Worm (Caenorhabditis elegans) whole organism, late embryonic: ENCODE results near the gene dpy-22.

Source experiments
- C38D4.7 ChIP-seq: fragments of 200-800 bp; sonication (Bioruptor generic); optimal IDR thresholded peaks from 2 replicates; lab custom pipeline; 2018; ENCODE audit warnings: mild to moderate bottlenecking, missing genetic modification characterization, moderate library complexity, missing compliant biosample characterization
- F13H6.1 ChIP-seq: sonication (generic microtip); optimal IDR thresholded peaks from 2 replicates; lab custom pipeline; 2016; ENCODE audit warnings: missing genetic modification characterization, missing compliant biosample characterization
- K02D7.2 ChIP-seq: sonication (generic microtip); optimal IDR thresholded peaks from 2 replicates; lab custom pipeline; 2017; ENCODE audit warnings: mild to moderate bottlenecking, missing genetic modification characterization, missing compliant biosample characterization
- Y22D7AL.16 ChIP-seq: sonication (generic microtip); optimal IDR thresholded peaks from 2 replicates; lab custom pipeline; 2016; ENCODE audit warnings: missing genetic modification characterization, missing compliant biosample characterization
- ahr-1 ChIP-seq: sonication (generic microtip); optimal IDR thresholded peaks from 2 replicates; lab custom pipeline; 2016; ENCODE audit warnings: missing genetic modification characterization, missing compliant biosample characterization
- ama-1 ChIP-seq: fragments of 150-350 bp; optimal IDR thresholded peaks from 2 replicates; lab custom pipeline; 2014
- ceh-18 ChIP-seq: sonication (generic microtip); optimal IDR thresholded peaks from 2 replicates; lab custom pipeline; 2016; ENCODE audit warnings: missing genetic modification characterization, missing compliant biosample characterization
- ceh-19 ChIP-seq: fragments of 200-800 bp; sonication (Bioruptor generic); optimal IDR thresholded peaks from 2 replicates; lab custom pipeline; 2018; ENCODE audit warnings: mild to moderate bottlenecking, missing genetic modification characterization, missing compliant biosample characterization
- ceh-2 ChIP-seq: sonication (generic microtip); optimal IDR thresholded peaks from 2 replicates; lab custom pipeline; 2016; ENCODE audit warnings: missing genotype, missing genetic modification characterization, missing compliant biosample characterization
- ceh-22 ChIP-seq: sonication (generic microtip); optimal IDR thresholded peaks from 2 replicates; lab custom pipeline; 2017; ENCODE audit warnings: missing biosample characterization, missing genetic modification characterization
- ceh-30 ChIP-seq: fragments of 150-350 bp; optimal IDR thresholded peaks from 2 replicates; lab custom pipeline; 2014; ENCODE audit warnings: missing biosample characterization, missing genetic modification characterization
- ceh-31 ChIP-seq: sonication (generic microtip); optimal IDR thresholded peaks from 2 replicates; lab custom pipeline; 2016; ENCODE audit warnings: missing genetic modification characterization, missing compliant biosample characterization
- ceh-34 ChIP-seq: sonication (generic microtip); optimal IDR thresholded peaks from 2 replicates; lab custom pipeline; 2016; ENCODE audit warnings: mild to moderate bottlenecking, missing genetic modification characterization, missing compliant biosample characterization
- ceh-48 ChIP-seq: sonication (generic microtip); optimal IDR thresholded peaks from 2 replicates; lab custom pipeline; 2016; ENCODE audit warnings: missing genetic modification characterization, inconsistent platforms, missing compliant biosample characterization
- ceh-9 ChIP-seq: sonication (generic microtip); optimal IDR thresholded peaks from 2 replicates; lab custom pipeline; 2016; ENCODE audit warnings: mild to moderate bottlenecking, missing genetic modification characterization, inconsistent platforms, missing compliant biosample characterization
- dmd-4 ChIP-seq: sonication (generic microtip); optimal IDR thresholded peaks from 2 replicates; lab custom pipeline; 2016; ENCODE audit warnings: borderline replicate concordance, missing genetic modification characterization, missing compliant biosample characterization
- dve-1 ChIP-seq: sonication (generic microtip); optimal IDR thresholded peaks from 2 replicates; lab custom pipeline; 2017; ENCODE audit warnings: antibody characterized with exemption, mild to moderate bottlenecking, missing genetic modification characterization, missing compliant biosample characterization
- elt-2 ChIP-seq: sonication (generic microtip); optimal IDR thresholded peaks from 2 replicates; lab custom pipeline; 2016; ENCODE audit warnings: missing genetic modification reagents, missing genetic modification characterization, missing compliant biosample characterization
- elt-4 ChIP-seq: sonication (generic microtip); optimal IDR thresholded peaks from 2 replicates; lab custom pipeline; 2016; ENCODE audit warnings: missing genetic modification characterization, missing compliant biosample characterization
- ets-4 ChIP-seq: sonication (generic microtip); optimal IDR thresholded peaks from 2 replicates; lab custom pipeline; 2016; ENCODE audit warnings: missing genetic modification characterization, missing compliant biosample characterization
- eyg-1 ChIP-seq: sonication (generic microtip); optimal IDR thresholded peaks from 2 replicates; lab custom pipeline; 2016; ENCODE audit warnings: missing genotype, missing genetic modification characterization, missing compliant biosample characterization
- fax-1 ChIP-seq: sonication (generic microtip); optimal IDR thresholded peaks from 2 replicates; lab custom pipeline; 2016; ENCODE audit warnings: missing genotype, missing genetic modification characterization, missing compliant biosample characterization
- fkh-10 ChIP-seq: fragments of 150-350 bp; optimal IDR thresholded peaks from 2 replicates; lab custom pipeline; 2014; ENCODE audit warnings: missing biosample characterization, missing genetic modification reagents, missing genetic modification characterization
- fkh-6 ChIP-seq: sonication (generic microtip); optimal IDR thresholded peaks from 2 replicates; lab custom pipeline; 2016; ENCODE audit warnings: missing genetic modification characterization, missing compliant biosample characterization
- gmeb-2 ChIP-seq: sonication (generic microtip); optimal IDR thresholded peaks from 2 replicates; lab custom pipeline; 2016; ENCODE audit warnings: missing genetic modification characterization, inconsistent platforms, missing compliant biosample characterization
- hlh-15 ChIP-seq: sonication (generic microtip); optimal IDR thresholded peaks from 2 replicates; lab custom pipeline; 2016; ENCODE audit warnings: missing genetic modification characterization, missing compliant biosample characterization
- hlh-6 ChIP-seq: sonication (generic microtip); optimal IDR thresholded peaks from 2 replicates; lab custom pipeline; 2016; ENCODE audit warnings: missing genotype, missing genetic modification characterization, missing compliant biosample characterization
- lim-6 ChIP-seq: sonication (generic microtip); optimal IDR thresholded peaks from 2 replicates; lab custom pipeline; 2016; ENCODE audit warnings: missing genetic modification characterization, missing compliant biosample characterization
- lin-11 ChIP-seq: fragments of 200-800 bp; sonication (Bioruptor generic); optimal IDR thresholded peaks from 2 replicates; lab custom pipeline; 2018; ENCODE audit warnings: mild to moderate bottlenecking, missing genetic modification characterization, missing compliant biosample characterization
- madf-2 ChIP-seq: sonication (generic microtip); optimal IDR thresholded peaks from 2 replicates; lab custom pipeline; 2017; ENCODE audit warnings: missing genetic modification characterization, missing compliant biosample characterization
- mec-3 ChIP-seq: sonication (generic microtip); optimal IDR thresholded peaks from 2 replicates; lab custom pipeline; 2016; ENCODE audit warnings: borderline replicate concordance, missing genetic modification characterization, missing compliant biosample characterization
- nfya-1 ChIP-seq: sonication (generic microtip); optimal IDR thresholded peaks from 2 replicates; lab custom pipeline; 2017; ENCODE audit warnings: missing genetic modification characterization, mild to moderate bottlenecking, missing compliant biosample characterization, antibody characterized with exemption, moderate library complexity
- nhr-11 ChIP-seq: fragments of 150-350 bp; optimal IDR thresholded peaks from 2 replicates; lab custom pipeline; 2014; ENCODE audit warnings: missing biosample characterization, missing genetic modification characterization
- npax-4 ChIP-seq: sonication (generic microtip); optimal IDR thresholded peaks from 2 replicates; lab custom pipeline; 2016; ENCODE audit warnings: missing genetic modification characterization, missing compliant biosample characterization
- pat-9 ChIP-seq: fragments of 200-800 bp; sonication (Bioruptor generic); optimal IDR thresholded peaks from 2 replicates; lab custom pipeline; 2018; ENCODE audit warnings: mild to moderate bottlenecking, missing genetic modification characterization, moderate library complexity, missing compliant biosample characterization
- pax-1 ChIP-seq: fragments of 150-350 bp; optimal IDR thresholded peaks from 2 replicates; lab custom pipeline; 2014; ENCODE audit warnings: missing biosample characterization, missing genetic modification characterization
- pha-2 ChIP-seq: sonication (generic microtip); optimal IDR thresholded peaks from 2 replicates; lab custom pipeline; 2017; ENCODE audit warnings: mild to moderate bottlenecking, missing genetic modification characterization, missing compliant biosample characterization
- pqm-1 ChIP-seq: sonication (generic microtip); optimal IDR thresholded peaks from 2 replicates; lab custom pipeline; 2016; ENCODE audit warnings: missing genetic modification characterization, missing compliant biosample characterization
- rnt-1 ChIP-seq: sonication (generic microtip); optimal IDR thresholded peaks from 2 replicates; lab custom pipeline; 2016; ENCODE audit warnings: missing genetic modification characterization, missing compliant biosample characterization
- sdc-2 ChIP-seq: sonication (generic microtip); optimal IDR thresholded peaks from 2 replicates; lab custom pipeline; 2016; ENCODE audit warnings: missing genotype, missing genetic modification characterization, missing compliant biosample characterization
- sox-4 ChIP-seq: sonication (generic microtip); optimal IDR thresholded peaks from 2 replicates; lab custom pipeline; 2017; ENCODE audit warnings: mild to moderate bottlenecking, missing genetic modification characterization, inconsistent platforms, missing compliant biosample characterization
- tbx-2 ChIP-seq: sonication (generic microtip); optimal IDR thresholded peaks from 2 replicates; lab custom pipeline; 2016; ENCODE audit warnings: missing genetic modification characterization, missing compliant biosample characterization
- tbx-7 ChIP-seq: sonication (generic microtip); optimal IDR thresholded peaks from 2 replicates; lab custom pipeline; 2016; ENCODE audit warnings: missing genotype, missing genetic modification characterization, missing compliant biosample characterization
- ttx-3 ChIP-seq: sonication (generic microtip); optimal IDR thresholded peaks from 2 replicates; lab custom pipeline; 2016; ENCODE audit warnings: missing genetic modification reagents, missing genetic modification characterization, missing compliant biosample characterization
- unc-42 ChIP-seq: sonication (generic microtip); optimal IDR thresholded peaks from 2 replicates; lab custom pipeline; 2016; ENCODE audit warnings: missing genotype, missing genetic modification characterization, missing compliant biosample characterization
- unc-55 ChIP-seq: sonication (generic microtip); optimal IDR thresholded peaks from 2 replicates; lab custom pipeline; 2017; ENCODE audit warnings: missing biosample characterization, missing genetic modification reagents, missing genetic modification characterization
- unc-86 ChIP-seq: sonication (generic microtip); optimal IDR thresholded peaks from 2 replicates; lab custom pipeline; 2016; ENCODE audit warnings: missing genetic modification characterization, missing compliant biosample characterization
- zip-5 ChIP-seq: sonication (generic microtip); optimal IDR thresholded peaks from 2 replicates; lab custom pipeline; 2016; ENCODE audit warnings: missing genetic modification characterization, missing compliant biosample characterization

dpy-22 gene

DNA sequence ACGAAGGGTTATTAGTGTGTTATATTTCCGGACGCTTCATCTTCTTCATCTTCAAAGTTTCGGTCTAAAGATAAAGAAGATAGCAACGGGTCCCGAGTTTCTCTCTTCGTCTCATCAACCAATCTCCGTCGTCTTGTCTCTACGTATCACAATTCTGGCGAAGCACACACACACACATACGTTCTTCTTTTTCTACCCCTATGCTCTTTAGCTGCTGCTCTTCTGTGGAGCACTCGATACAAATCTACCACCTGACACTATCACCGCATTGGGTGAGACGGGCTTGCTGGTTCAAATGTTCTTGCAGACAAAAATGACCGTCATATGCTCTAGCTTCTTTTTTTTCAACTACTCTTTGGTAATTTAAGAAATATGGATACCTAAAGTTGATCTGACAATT, 10.3 kb upstream of the dpy-22 start:
- TF ChIP-seq pax-1 (tag; lab: Kevin White, UChicago) (no peak), unc-55 (GFP tag; lab: Kevin White, UChicago) (peak; percentile 22), nfya-1 (tag; lab: Kevin White, UChicago) (peak; percentile 47), ets-4 (tag; lab: Kevin White, UChicago) (no peak), ceh-2 (tag; lab: Kevin White, UChicago) (no peak), mec-3 (tag; lab: Kevin White, UChicago) (no peak), rnt-1 (peak; percentile 1), pat-9 (tag; lab: Kevin White, UChicago) (no peak), fkh-6 (no peak)

DNA sequence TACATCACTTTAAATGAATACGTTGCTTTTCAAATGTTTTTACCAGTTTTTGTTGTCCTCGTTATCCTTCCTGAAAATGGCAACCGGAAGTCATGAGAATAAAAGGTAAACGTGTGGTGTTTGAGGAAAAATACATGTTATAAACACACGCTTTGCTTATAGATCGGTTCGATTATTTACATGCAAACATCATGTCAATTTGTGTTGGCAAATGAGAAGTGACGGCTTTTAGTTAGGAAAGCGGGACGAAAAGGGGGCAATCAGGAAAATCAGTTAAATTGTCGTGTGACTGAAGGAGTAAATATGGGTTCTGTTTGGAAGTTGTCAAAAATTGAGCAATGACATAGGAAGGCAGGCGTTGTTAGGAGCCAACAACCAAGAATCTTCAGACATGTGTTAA, 9.1 kb upstream of the dpy-22 start, which contains the start of gene rrc-1:
rrc-1 (minus strand) TSS at position 74 of the 400 bp plus-strand sequence.
- TF ChIP-seq dve-1 (tag; lab: Kevin White, UChicago) = no peak
- TF ChIP-seq elt-2 (tag; lab: Kevin White, UChicago) = no peak
- no peak for TF ChIP-seq sdc-2
- TF ChIP-seq F13H6.1 (tag; lab: Kevin White, UChicago) = no peak
- TF ChIP-seq ceh-18 (tag; lab: Kevin White, UChicago) = no peak
- no peak for TF ChIP-seq eyg-1 (tag; lab: Kevin White, UChicago)
- no peak for TF ChIP-seq Y22D7AL.16
- no peak for TF ChIP-seq ceh-9 (tag; lab: Kevin White, UChicago)
- TF ChIP-seq ceh-22 (tag; lab: Kevin White, UChicago) = no peak
- TF ChIP-seq ttx-3 (tag; lab: Kevin White, UChicago) = no peak
- no peak for TF ChIP-seq sox-4 (tag; lab: Kevin White, UChicago)
- TF ChIP-seq tbx-7 (tag; lab: Kevin White, UChicago) = no peak

- TF ChIP-seq dmd-4 (tag; lab: Kevin White, UChicago) (no peak), unc-42 (tag; lab: Kevin White, UChicago) (no peak), fax-1 (tag; lab: Kevin White, UChicago) (no peak), lin-11 (tag; lab: Kevin White, UChicago) (no peak), fkh-10 (GFP tag; lab: Kevin White, UChicago) (no peak), tbx-2 (tag; lab: Kevin White, UChicago) (peak; percentile 55), pat-9 (tag; lab: Kevin White, UChicago) (no peak), dve-1 (tag; lab: Kevin White, UChicago) (peak; percentile 7), ceh-22 (tag; lab: Kevin White, UChicago) (no peak), hlh-6 (tag; lab: Kevin White, UChicago) (no peak), npax-4 (tag; lab: Kevin White, UChicago) (no peak), fkh-6 (peak; percentile 21), pax-1 (tag; lab: Kevin White, UChicago) (no peak), elt-4 (tag; lab: Kevin White, UChicago) (no peak), gmeb-2 (tag; lab: Kevin White, UChicago) (no peak), ceh-48 (tag; lab: Kevin White, UChicago) (peak; percentile 2), ceh-19 (GFP tag; lab: Kevin White, UChicago) (no peak), ahr-1 (tag; lab: Kevin White, UChicago) (no peak), hlh-15 (tag; lab: Kevin White, UChicago) (no peak), K02D7.2 (tag; lab: Kevin White, UChicago) (no peak), zip-5 (no peak), sox-4 (tag; lab: Kevin White, UChicago) (no peak), ama-1 (lab: Kevin White, UChicago) (no peak), lim-6 (no peak), ceh-34 (no peak), ceh-31 (tag; lab: Kevin White, UChicago) (peak; percentile 59), elt-2 (tag; lab: Kevin White, UChicago) (no peak), ceh-9 (tag; lab: Kevin White, UChicago) (no peak), C38D4.7 (GFP tag; lab: Kevin White, UChicago) (no peak), nhr-11 (tag; lab: Kevin White, UChicago) (no peak), sdc-2 (peak; percentile 34), Y22D7AL.16 (no peak), nfya-1 (tag; lab: Kevin White, UChicago) (peak; percentile 65), pha-2 (tag; lab: Kevin White, UChicago) (no peak), tbx-7 (tag; lab: Kevin White, UChicago) (no peak), ceh-30 (no peak), unc-86 (no peak), ceh-18 (tag; lab: Kevin White, UChicago) (no peak), madf-2 (tag; lab: Kevin White, UChicago) (no peak), pqm-1 (tag; lab: Kevin White, UChicago) (no peak)
Observed at ce11 chrX:9822606-9823264, 662 bp upstream of the dpy-22 start.
